Worm (Caenorhabditis elegans): Measurements from ENCODE around the gene sdha-1.
A peak's percentile ranks its signal among the peaks of the same experiment; 100 is the strongest.

DNA sequence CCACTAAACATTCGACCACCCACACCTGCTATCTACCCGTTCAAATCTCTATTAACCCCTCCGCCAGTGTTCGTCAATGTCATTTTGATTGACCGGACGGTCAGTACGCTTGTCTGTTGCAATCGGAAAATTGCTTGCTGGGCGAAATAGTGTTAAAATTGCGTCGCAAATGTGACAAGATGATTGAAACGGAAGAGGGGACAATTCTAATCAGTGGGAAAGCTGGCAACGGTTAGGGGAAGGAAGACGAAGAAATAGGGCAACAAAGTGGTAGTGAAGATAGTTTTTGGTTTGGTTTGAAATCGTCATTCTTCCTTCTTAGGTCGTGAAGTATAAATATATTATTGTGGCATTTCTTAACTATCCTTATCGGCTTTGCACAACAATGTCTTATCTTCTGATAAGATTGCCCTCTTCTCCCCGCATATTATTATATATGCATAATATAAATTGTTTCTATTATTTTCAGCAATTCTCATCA is 22.6 kb upstream of the sdha-1 start:
- TF ChIP-seq nhr-77 (tag; optimal IDR thresholded peaks at IDR 0.05) (no peak), elt-3 (tag; optimal IDR thresholded peaks at IDR 0.05) (no peak), ztf-11 (tag; optimal IDR thresholded peaks at IDR 0.05) (no peak), dpl-1 (GFP tag; optimal IDR thresholded peaks at IDR 0.05) (no peak), blmp-1 (tag; optimal IDR thresholded peaks at IDR 0.05) (peak; percentile 30)
